Worm (Caenorhabditis elegans): Measurements from ENCODE around the gene T16G12.8.
A peak's percentile ranks its signal among the peaks of the same experiment; 100 is the strongest.

The T16G12.8 gene

ce11 chrIII:10016413-10017051 lies 42.6 kb upstream of the T16G12.8 start, which contains the start of gene rgs-1 (continued):
- peak; percentile 33 for TF ChIP-seq tbx-2 (tag; optimal IDR thresholded peaks at IDR 0.05)
- no peak for TF ChIP-seq rnt-1 (tag; optimal IDR thresholded peaks at IDR 0.05)
- peak; percentile 34 for TF ChIP-seq snpc-4 (tag; optimal IDR thresholded peaks at IDR 0.05)
- peak; percentile 38 to 49 for TF ChIP-seq efl-1 (optimal IDR thresholded peaks at IDR 0.05)
- TF ChIP-seq efl-1 (GFP tag; optimal IDR thresholded peaks at IDR 0.05 in 1 of 2) = no peak
- 0 out of 2 replicates have a peak, but pooled peaks have one; percentile 6 for TF ChIP-seq isw-1 (GFP tag; IDR thresholded peaks at IDR 0.05)
- no peak for TF ChIP-seq nhr-19 (GFP tag; conservative IDR thresholded peaks at IDR 0.05)
- no peak for TF ChIP-seq nhr-76 (tag; optimal IDR thresholded peaks at IDR 0.05)
- TF ChIP-seq snu-23 (GFP tag; optimal IDR thresholded peaks at IDR 0.05) = peak; percentile 55
- TF ChIP-seq F16B12.6 (tag; optimal IDR thresholded peaks at IDR 0.05) = no peak
- TF ChIP-seq xbp-1 (tag; optimal IDR thresholded peaks at IDR 0.05) = peak; percentile 49
- TF ChIP-seq pqm-1 (tag; optimal IDR thresholded peaks at IDR 0.05) = no peak
- no peak for TF ChIP-seq nhr-85 (tag)
- no peak for TF ChIP-seq sptf-1 (tag; optimal IDR thresholded peaks at IDR 0.05)
- peak in 1 of 3 experiments; percentile 13 for TF ChIP-seq dpl-1 (GFP tag; optimal IDR thresholded peaks at IDR 0.05)
- peak; percentile 75 for TF ChIP-seq nhr-71 (tag; optimal IDR thresholded peaks at IDR 0.05)

- TF ChIP-seq mdl-1 (tag; optimal IDR thresholded peaks at IDR 0.05) (no peak), fos-1 (tag; optimal IDR thresholded peaks at IDR 0.05) (no peak), snpc-4 (tag; optimal IDR thresholded peaks at IDR 0.05) (peak; percentile 25), fkh-8 (tag; optimal IDR thresholded peaks at IDR 0.05) (peak; percentile 6), ceh-8 (GFP tag; optimal IDR thresholded peaks at IDR 0.05) (peak; percentile 43)
Measured at ce11 chrIII:10018007-10018406, 41.1 kb upstream of the T16G12.8 start.

ce11 chrIII:10023452-10023851 lies 35.6 kb upstream of the T16G12.8 start, which contains the start of gene ins-21:
Gene ins-21, plus strand, starts transcription at chrIII:10023752.
- no peak for TF ChIP-seq isw-1 (GFP tag; IDR thresholded peaks at IDR 0.05)
- TF ChIP-seq fos-1 (tag; optimal IDR thresholded peaks at IDR 0.05) = no peak
- TF ChIP-seq ets-5 (GFP tag; IDR thresholded peaks at IDR 0.05) = no peak
- TF ChIP-seq tlp-1 (tag; optimal IDR thresholded peaks at IDR 0.05) = no peak
- TF ChIP-seq unc-30 (tag; optimal IDR thresholded peaks at IDR 0.05) = no peak
- TF ChIP-seq C16A3.4 (tag; optimal IDR thresholded peaks at IDR 0.05) = no peak

- TF ChIP-seq nhr-90 (tag; optimal IDR thresholded peaks at IDR 0.05; ENCODE audit: poor library complexity) (no peak), ceh-8 (GFP tag; optimal IDR thresholded peaks at IDR 0.05) (no peak), lin-35 (GFP tag; optimal IDR thresholded peaks at IDR 0.05) (no peak), nhr-237 (tag; optimal IDR thresholded peaks at IDR 0.05) (no peak), nhr-28 (tag; optimal IDR thresholded peaks at IDR 0.05) (no peak), sox-4 (tag; optimal IDR thresholded peaks at IDR 0.05) (no peak), nhr-84 (tag; optimal IDR thresholded peaks at IDR 0.05) (no peak), ets-5 (GFP tag; IDR thresholded peaks at IDR 0.05) (no peak), fos-1 (tag; optimal IDR thresholded peaks at IDR 0.05) (no peak), sup-37 (GFP tag; optimal IDR thresholded peaks at IDR 0.05) (no peak), blmp-1 (tag; optimal IDR thresholded peaks at IDR 0.05) (no peak), ceh-82 (tag; optimal IDR thresholded peaks at IDR 0.05) (no peak), ces-1 (GFP tag; optimal IDR thresholded peaks at IDR 0.05) (no peak), C34B4.2 (tag; optimal IDR thresholded peaks at IDR 0.05) (no peak), zip-4 (GFP tag; optimal IDR thresholded peaks at IDR 0.05) (no peak), efl-3 (GFP tag; optimal IDR thresholded peaks at IDR 0.05) (no peak), fkh-4 (tag; optimal IDR thresholded peaks at IDR 0.05; ENCODE audit: borderline replicate concordance) (no peak), elt-2 (tag; optimal IDR thresholded peaks at IDR 0.05) (no peak)
Measured at ce11 chrIII:10025989-10026388, 33.1 kb upstream of the T16G12.8 start, which contains the start of gene ins-22. Gene ins-22, plus strand, starts transcription at chrIII:10026289.
